Fruit fly (Drosophila melanogaster): Measurements from ENCODE around the gene lin-28.
A peak's percentile ranks its signal among the peaks of the same experiment; 100 is the strongest.

Gene lin-28

DNA sequence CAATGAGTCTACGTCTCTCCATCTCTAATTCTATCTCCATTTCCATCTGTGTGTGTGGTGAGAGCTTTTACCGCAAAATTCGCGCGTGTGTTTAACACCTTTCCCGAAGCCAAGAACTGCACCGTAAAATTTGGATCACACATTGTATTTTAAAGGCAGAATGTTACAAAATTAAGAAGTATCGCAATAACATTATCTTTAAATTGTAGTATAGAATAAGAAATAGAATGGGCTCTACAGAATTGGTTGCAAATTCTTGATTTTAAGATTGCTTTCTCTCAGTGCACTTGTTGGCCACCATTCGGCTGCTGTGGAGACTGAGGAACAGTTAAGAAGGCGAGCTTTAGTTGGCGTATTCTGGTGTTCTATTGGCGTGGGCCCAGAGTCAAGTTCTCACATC, 28.0 kb upstream of the lin-28 start (continued):
- TF ChIP-seq Ets21C (GFP tag; optimal IDR thresholded peaks at IDR 0.05) (peak; percentile 2), Hr4 (GFP tag; optimal IDR thresholded peaks at IDR 0.05) (no peak), Smox (GFP tag; optimal IDR thresholded peaks at IDR 0.05) (peak; percentile 34), spab (GFP tag; optimal IDR thresholded peaks at IDR 0.05) (no peak), Gug (GFP tag; IDR thresholded peaks at IDR 0.05) (peak; percentile 47), CG11762 (GFP tag; optimal IDR thresholded peaks at IDR 0.05; ENCODE audit: insufficient read depth) (no peak), CG1621 (tag; optimal IDR thresholded peaks at IDR 0.05) (no peak), ss (GFP tag; optimal IDR thresholded peaks at IDR 0.05) (no peak), CG3032 (tag; optimal IDR thresholded peaks at IDR 0.05) (no peak), achi (GFP tag; optimal IDR thresholded peaks at IDR 0.05) (peak; percentile 63), Hr39 (GFP tag; optimal IDR thresholded peaks at IDR 0.05) (peak; percentile 55), CG6792 (GFP tag; optimal IDR thresholded peaks at IDR 0.05) (no peak), salr (GFP tag; optimal IDR thresholded peaks at IDR 0.05) (peak in 1 of 2 experiments; percentile 59), topi (GFP tag; optimal IDR thresholded peaks at IDR 0.05) (peak; percentile 60), CG11902 (GFP tag; optimal IDR thresholded peaks at IDR 0.05) (no peak), Hr38 (GFP tag; optimal IDR thresholded peaks at IDR 0.05) (no peak), CG34406 (GFP tag; optimal IDR thresholded peaks at IDR 0.05) (no peak), esn (GFP tag; optimal IDR thresholded peaks at IDR 0.05) (peak; percentile 39), CG32006 (GFP tag; optimal IDR thresholded peaks at IDR 0.05) (peak; percentile 83), CG6808 (GFP tag; optimal IDR thresholded peaks at IDR 0.05) (no peak), cyc (GFP tag; optimal IDR thresholded peaks at IDR 0.05) (peak; percentile 34), Eip75B (GFP tag; optimal IDR thresholded peaks at IDR 0.05) (peak; percentile 2), CG6854 (GFP tag; optimal IDR thresholded peaks at IDR 0.05) (no peak), CG6163 (GFP tag; IDR thresholded peaks at IDR 0.05) (peak; percentile 73), Sox14 (GFP tag; optimal IDR thresholded peaks at IDR 0.05) (peak; percentile 65), Sox15 (GFP tag; optimal IDR thresholded peaks at IDR 0.05) (no peak), CG31627 (GFP tag; optimal IDR thresholded peaks at IDR 0.05) (peak; percentile 44), fd59A (GFP tag; optimal IDR thresholded peaks at IDR 0.05) (no peak), fkh (GFP tag; optimal IDR thresholded peaks at IDR 0.05) (no peak), OdsH (GFP tag; optimal IDR thresholded peaks at IDR 0.05) (peak; percentile 57), CG3919 (GFP tag; optimal IDR thresholded peaks at IDR 0.05) (peak; percentile 44)

DNA sequence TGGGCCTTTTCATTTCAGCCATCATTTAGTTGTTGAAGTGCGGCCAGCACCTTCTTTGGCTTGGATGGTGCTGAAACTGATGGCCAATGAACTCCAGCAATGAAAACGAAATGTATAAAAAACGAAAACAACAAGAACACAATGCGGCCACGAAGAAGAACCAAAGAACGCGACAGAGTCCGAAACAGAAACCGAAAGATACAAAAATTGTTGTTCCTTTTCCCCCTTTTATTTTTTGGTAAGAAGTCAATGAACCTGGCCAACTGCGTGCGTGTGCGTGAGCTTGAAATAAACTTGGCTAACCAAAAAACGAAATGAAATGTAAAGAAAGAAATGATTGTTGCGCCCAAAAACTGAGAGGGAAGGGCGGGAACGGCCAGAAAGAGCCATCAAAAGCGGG, 26.7 kb upstream of the lin-28 start:
- TF ChIP-seq CG6854 (GFP tag; optimal IDR thresholded peaks at IDR 0.05) (peak; percentile 50), Eip93F (GFP tag; optimal IDR thresholded peaks at IDR 0.05) (peak; percentile 21), Sox102F (GFP tag; optimal IDR thresholded peaks at IDR 0.05) (peak; percentile 60), fd85E (GFP tag; optimal IDR thresholded peaks at IDR 0.05) (no peak), Met (GFP tag; optimal IDR thresholded peaks at IDR 0.05) (peak; percentile 56), Blimp-1 (GFP tag; optimal IDR thresholded peaks at IDR 0.05) (peak; percentile 100), net (GFP tag; optimal IDR thresholded peaks at IDR 0.05) (no peak), OdsH (GFP tag; optimal IDR thresholded peaks at IDR 0.05) (no peak), topi (GFP tag; optimal IDR thresholded peaks at IDR 0.05) (no peak), CG11294 (GFP tag; IDR thresholded peaks at IDR 0.05) (no peak)

DNA sequence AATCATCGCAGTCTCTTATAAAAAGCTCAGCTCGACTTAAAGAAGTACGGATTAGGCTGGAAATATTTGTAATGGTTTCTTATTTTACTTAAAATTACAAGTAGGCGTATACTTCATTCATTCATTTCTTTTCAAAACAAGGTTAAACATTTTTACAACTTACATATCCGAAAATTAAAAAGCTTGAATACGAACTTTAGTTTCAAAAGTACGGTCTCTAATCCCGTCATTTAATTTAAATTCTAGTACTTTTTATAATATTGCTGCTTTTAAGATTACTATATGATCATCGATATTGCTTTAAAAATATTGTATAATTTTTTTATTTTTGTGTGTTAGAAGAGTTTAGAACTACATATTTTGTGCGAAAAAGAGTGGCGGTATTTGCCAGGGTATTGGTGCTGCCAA, 24.3 kb upstream of the lin-28 start:
- TF ChIP-seq CG1621 (tag; optimal IDR thresholded peaks at IDR 0.05) = no peak
- TF ChIP-seq fd59A (GFP tag; optimal IDR thresholded peaks at IDR 0.05) = no peak
- TF ChIP-seq pdm3 (GFP tag; optimal IDR thresholded peaks at IDR 0.05) = peak; percentile 33
- TF ChIP-seq CG16779 (tag; optimal IDR thresholded peaks at IDR 0.05) = no peak
- TF ChIP-seq net (GFP tag; optimal IDR thresholded peaks at IDR 0.05) = no peak
- TF ChIP-seq CG4318 (GFP tag; optimal IDR thresholded peaks at IDR 0.05) = peak; percentile 29
- no peak for TF ChIP-seq vri (GFP tag; optimal IDR thresholded peaks at IDR 0.05)
- TF ChIP-seq Hr39 (GFP tag; optimal IDR thresholded peaks at IDR 0.05) = peak; percentile 64
- no peak for TF ChIP-seq CG6808 (GFP tag; optimal IDR thresholded peaks at IDR 0.05)
- peak; percentile 47; the same call in 1 of the 3 replicates for TF ChIP-seq CG6163 (GFP tag; IDR thresholded peaks at IDR 0.05)
- TF ChIP-seq ss (GFP tag; optimal IDR thresholded peaks at IDR 0.05) = no peak
- peak; percentile 65 for TF ChIP-seq CG31627 (GFP tag; optimal IDR thresholded peaks at IDR 0.05)
- TF ChIP-seq spab (GFP tag; optimal IDR thresholded peaks at IDR 0.05) = no peak
- TF ChIP-seq CG6792 (GFP tag; optimal IDR thresholded peaks at IDR 0.05) = peak; percentile 13
- no peak for TF ChIP-seq dsx (GFP tag; optimal IDR thresholded peaks at IDR 0.05; ENCODE audit: poor library complexity, severe bottlenecking)
- peak; percentile 12 for TF ChIP-seq CG34406 (GFP tag; optimal IDR thresholded peaks at IDR 0.05)
- TF ChIP-seq Sox102F (GFP tag; optimal IDR thresholded peaks at IDR 0.05) = peak; percentile 47
- no peak for TF ChIP-seq Hr38 (GFP tag; optimal IDR thresholded peaks at IDR 0.05)
- TF ChIP-seq CG8319 (GFP tag; optimal IDR thresholded peaks at IDR 0.05) = no peak
- no peak for TF ChIP-seq Gug (GFP tag; IDR thresholded peaks at IDR 0.05)
- TF ChIP-seq CG3032 (tag; optimal IDR thresholded peaks at IDR 0.05) = no peak
- no peak for TF ChIP-seq CG11902 (GFP tag; optimal IDR thresholded peaks at IDR 0.05)
- peak; percentile 74 for TF ChIP-seq lz (GFP tag; optimal IDR thresholded peaks at IDR 0.05)
- peak; percentile 64 for TF ChIP-seq CG32006 (GFP tag; optimal IDR thresholded peaks at IDR 0.05)
- peak; percentile 29 for TF ChIP-seq OdsH (GFP tag; optimal IDR thresholded peaks at IDR 0.05)
- TF ChIP-seq Met (GFP tag; optimal IDR thresholded peaks at IDR 0.05) = peak; percentile 61
- TF ChIP-seq Sox14 (GFP tag; optimal IDR thresholded peaks at IDR 0.05) = peak; percentile 60
